Fruit fly (Drosophila melanogaster): ENCODE results near the gene Nhe1.
A peak's percentile ranks its signal among the peaks of the same experiment; 100 is the strongest.

Nhe1 gene

DNA sequence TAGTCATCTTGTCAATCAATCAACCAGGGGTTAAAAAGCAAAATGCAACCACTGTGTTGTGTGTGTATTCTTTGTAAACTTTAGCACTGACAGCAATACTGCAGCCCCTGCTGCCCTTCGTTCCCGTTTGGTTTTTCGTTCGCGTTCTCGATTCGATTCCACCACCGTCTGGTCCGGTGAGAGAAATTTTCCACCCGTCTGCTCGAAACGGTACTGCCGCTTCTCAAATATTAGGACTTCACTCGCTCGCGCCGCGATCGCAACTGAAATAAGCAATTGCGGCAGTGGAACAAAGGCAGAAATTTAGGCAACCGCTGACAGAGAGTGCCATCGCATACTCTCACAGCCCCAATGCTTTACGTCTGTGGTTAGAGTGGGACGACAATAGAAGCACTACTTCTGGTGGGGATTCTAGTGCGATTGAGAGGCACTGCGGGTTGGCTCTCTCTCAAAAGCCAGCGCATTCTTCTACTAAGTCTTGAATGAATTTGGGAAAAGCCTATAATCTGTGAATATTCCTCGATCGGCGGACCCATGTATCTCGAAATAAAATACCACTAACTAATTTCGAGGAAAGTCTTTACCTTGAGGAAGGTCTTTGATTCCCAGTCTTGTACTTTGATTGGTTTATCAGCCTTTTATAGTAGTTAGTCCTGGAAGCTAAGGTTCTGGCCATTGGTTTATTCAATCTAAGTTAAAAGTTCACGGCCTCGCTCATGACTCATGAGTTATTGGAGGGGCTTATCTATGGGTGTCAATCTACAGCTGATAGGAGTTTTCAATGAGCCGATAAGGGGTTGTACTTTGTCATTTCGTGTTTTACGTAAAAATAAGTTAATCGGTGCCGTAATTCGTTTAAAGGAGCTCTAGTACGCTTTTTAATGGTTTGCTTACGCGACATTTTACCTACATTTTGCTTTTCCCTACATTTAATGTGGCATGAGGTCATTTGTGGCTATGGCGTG lies 22.7 kb upstream of the Nhe1 start (continued):
- 0 out of 2 replicates have a peak, but pooled peaks have one; percentile 50 for TF ChIP-seq CG11696 (GFP tag; IDR thresholded peaks at IDR 0.05)
- no peak for TF ChIP-seq CG3163 (GFP tag; optimal IDR thresholded peaks at IDR 0.05)
- TF ChIP-seq CG14441 (GFP tag; IDR thresholded peaks at IDR 0.05): no peak; the same call in 1 of the 2 replicates
- TF ChIP-seq esg (GFP tag; conservative IDR thresholded peaks at IDR 0.05): no peak
- TF ChIP-seq Atf-2 (GFP tag; optimal IDR thresholded peaks at IDR 0.05): no peak
- peak; percentile 64 for TF ChIP-seq CG4707 (GFP tag; optimal IDR thresholded peaks at IDR 0.05)
- no peak for TF ChIP-seq Dek (tag; optimal IDR thresholded peaks at IDR 0.05)
- peak; percentile 59 for TF ChIP-seq sug (tag; optimal IDR thresholded peaks at IDR 0.05)
- TF ChIP-seq fd64A (GFP tag; optimal IDR thresholded peaks at IDR 0.05): no peak
- TF ChIP-seq Stat92E (GFP tag; optimal IDR thresholded peaks at IDR 0.05): peak in 1 of 3 experiments; percentile 54
- no peak for TF ChIP-seq emc (GFP tag; optimal IDR thresholded peaks at IDR 0.05)
- TF ChIP-seq CG10565 (GFP tag; optimal IDR thresholded peaks at IDR 0.05): no peak
- TF ChIP-seq Bteb2 (GFP tag; optimal IDR thresholded peaks at IDR 0.05): no peak
- TF ChIP-seq Taf1 (GFP tag; IDR thresholded peaks at IDR 0.05): 0 out of 2 replicates have a peak, but pooled peaks have one; percentile 8
- TF ChIP-seq Hr78 (GFP tag; optimal IDR thresholded peaks at IDR 0.05): peak in 1 of 2 experiments; percentile 99
- peak; percentile 2 for TF ChIP-seq abd-A (tag; optimal IDR thresholded peaks at IDR 0.05)
- TF ChIP-seq h (optimal IDR thresholded peaks at IDR 0.05): no peak
- TF ChIP-seq nmo (GFP tag; optimal IDR thresholded peaks at IDR 0.05): peak; percentile 4
- no peak for TF ChIP-seq CG2129 (GFP tag; IDR thresholded peaks at IDR 0.05; ENCODE audit: partially characterized antibody)
- no peak for TF ChIP-seq inv (GFP tag; IDR thresholded peaks at IDR 0.05; ENCODE audit: partially characterized antibody)
- no peak for TF ChIP-seq usp (GFP tag; optimal IDR thresholded peaks at IDR 0.05)
- no peak for TF ChIP-seq NC2α (GFP tag; optimal IDR thresholded peaks at IDR 0.05)
- TF ChIP-seq pzg (GFP tag; optimal IDR thresholded peaks at IDR 0.05): no peak
- TF ChIP-seq CG13287 (GFP tag; IDR thresholded peaks at IDR 0.05; ENCODE audit: partially characterized antibody): peak; percentile 69
- TF ChIP-seq CG13424 (tag; optimal IDR thresholded peaks at IDR 0.05): peak; percentile 1
- TF ChIP-seq CG4328 (GFP tag; optimal IDR thresholded peaks at IDR 0.05): peak; percentile 15
- peak; percentile 48; the same call in 1 of the 2 replicates for TF ChIP-seq crol (GFP tag; IDR thresholded peaks at IDR 0.05)
- peak; percentile 10 for TF ChIP-seq CG11723 (GFP tag; optimal IDR thresholded peaks at IDR 0.05)
- peak; percentile 73 for TF ChIP-seq Fer1 (GFP tag; optimal IDR thresholded peaks at IDR 0.05)
- no peak for TF ChIP-seq CG4404 (GFP tag; IDR thresholded peaks at IDR 0.05)
- peak; percentile 32 for TF ChIP-seq trem (tag; optimal IDR thresholded peaks at IDR 0.05)
- TF ChIP-seq gsb-n (tag; optimal IDR thresholded peaks at IDR 0.05): no peak
- peak; percentile 36 for TF ChIP-seq kay (GFP tag; optimal IDR thresholded peaks at IDR 0.05)
- no peak; the same call in 1 of the 2 replicates for TF ChIP-seq E2f1 (GFP tag; IDR thresholded peaks at IDR 0.05)
- peak; percentile 51 for TF ChIP-seq CG2678 (tag; optimal IDR thresholded peaks at IDR 0.05)
- TF ChIP-seq CG31388 (GFP tag; optimal IDR thresholded peaks at IDR 0.05): no peak
- no peak for TF ChIP-seq tll (GFP tag; optimal IDR thresholded peaks at IDR 0.05)
- TF ChIP-seq CG14710 (tag; optimal IDR thresholded peaks at IDR 0.05): peak; percentile 4
- TF ChIP-seq Fer3 (tag; optimal IDR thresholded peaks at IDR 0.05): peak; percentile 34
- no peak for TF ChIP-seq Lim3 (GFP tag; IDR thresholded peaks at IDR 0.05)
- no peak for TF ChIP-seq slp2 (GFP tag; optimal IDR thresholded peaks at IDR 0.05)
- TF ChIP-seq Sry-δ (GFP tag; optimal IDR thresholded peaks at IDR 0.05): peak; percentile 2
- peak; percentile 57; the same call in 1 of the 2 replicates for TF ChIP-seq bowl (GFP tag; IDR thresholded peaks at IDR 0.05)
- 0 out of 3 replicates have a peak, but pooled peaks have one; percentile 23 for TF ChIP-seq C15 (GFP tag; IDR thresholded peaks at IDR 0.05)
- TF ChIP-seq ase (GFP tag; IDR thresholded peaks at IDR 0.05): no peak
- no peak for TF ChIP-seq CG17802 (tag; optimal IDR thresholded peaks at IDR 0.05)
- TF ChIP-seq Hr3 (GFP tag; optimal IDR thresholded peaks at IDR 0.05): no peak
- TF ChIP-seq CG9932 (GFP tag; IDR thresholded peaks at IDR 0.05): no peak; the same call in 1 of the 2 replicates

Measured in whole organism, embryonic.